Worm (Caenorhabditis elegans) whole organism, mixed stage, embryonic: ENCODE results near the gene T08A11.1.

Source experiments
- M03D4.4 ChIP-seq: sonication (generic microtip); optimal IDR thresholded peaks from 2 replicates; lab custom pipeline; 2017; ENCODE audit warnings: mild to moderate bottlenecking, missing genetic modification characterization, missing compliant biosample characterization
- blmp-1 ChIP-seq: fragments of 150-350 bp; optimal IDR thresholded peaks from 2 replicates; lab custom pipeline; 2014; ENCODE audit warnings: missing biosample characterization, missing genetic modification characterization
- ceh-83 ChIP-seq: fragments of 200-800 bp; sonication (Bioruptor generic); optimal IDR thresholded peaks from 2 replicates; lab custom pipeline; 2018; ENCODE audit warnings: mild to moderate bottlenecking, missing genetic modification characterization, missing compliant biosample characterization
- ces-1 ChIP-seq: fragments of 150-350 bp; optimal IDR thresholded peaks from 2 replicates; lab custom pipeline; 2014; ENCODE audit warnings: missing biosample characterization, missing genetic modification reagents, missing genetic modification characterization
- flh-1 ChIP-seq: fragments of 200-800 bp; sonication (Bioruptor generic); optimal IDR thresholded peaks from 2 replicates; lab custom pipeline; 2018; ENCODE audit warnings: mild to moderate bottlenecking, missing genetic modification characterization, moderate library complexity, missing compliant biosample characterization
- ham-2 ChIP-seq: fragments of 200-800 bp; sonication (Bioruptor generic); optimal IDR thresholded peaks from 2 replicates; lab custom pipeline; 2018; ENCODE audit warnings: mild to moderate bottlenecking, missing genetic modification characterization, missing compliant biosample characterization
- hlh-1 ChIP-seq: fragments of 150-350 bp; optimal IDR thresholded peaks from 2 replicates; lab custom pipeline; 2014; ENCODE audit warnings: missing biosample characterization, missing genetic modification reagents, missing genetic modification characterization
- lin-13 ChIP-seq: fragments of 150-350 bp; optimal IDR thresholded peaks from 2 replicates; lab custom pipeline; 2014; ENCODE audit warnings: missing biosample characterization, missing genetic modification characterization
- lsy-2 ChIP-seq: fragments of 150-350 bp; optimal IDR thresholded peaks from 2 replicates; lab custom pipeline; 2014; ENCODE audit warnings: missing biosample characterization, missing genetic modification characterization
- mep-1 ChIP-seq: fragments of 150-350 bp; optimal IDR thresholded peaks from 2 replicates; lab custom pipeline; 2017; ENCODE audit warnings: missing biosample characterization, missing genetic modification reagents, missing genetic modification characterization, inconsistent platforms
- nhr-2 ChIP-seq: fragments of 150-350 bp; optimal IDR thresholded peaks from 2 replicates; lab custom pipeline; 2014; ENCODE audit warnings: missing biosample characterization, missing genetic modification characterization
- nhr-237 ChIP-seq: fragments of 150-350 bp; optimal IDR thresholded peaks from 2 replicates; lab custom pipeline; 2014; ENCODE audit warnings: missing biosample characterization, missing genetic modification characterization
- sem-2 ChIP-seq: fragments of 200-800 bp; sonication (Bioruptor generic); optimal IDR thresholded peaks from 2 replicates; lab custom pipeline; 2018; ENCODE audit warnings: mild to moderate bottlenecking, missing genetic modification characterization, missing compliant biosample characterization
- sptf-1 ChIP-seq: sonication (generic microtip); optimal IDR thresholded peaks from 2 replicates; lab custom pipeline; 2017; ENCODE audit warnings: mild to moderate bottlenecking, missing genetic modification characterization, moderate library complexity, missing compliant biosample characterization
- tbx-8 ChIP-seq: fragments of 200-800 bp; sonication (Bioruptor generic); optimal IDR thresholded peaks from 2 replicates; lab custom pipeline; 2018; ENCODE audit warnings: mild to moderate bottlenecking, missing genetic modification characterization, moderate library complexity, missing compliant biosample characterization
- unc-39 ChIP-seq: fragments of 150-350 bp; optimal IDR thresholded peaks from 2 replicates; lab custom pipeline; 2014; ENCODE audit warnings: missing biosample characterization, missing genetic modification characterization
- unc-62 ChIP-seq: fragments of 150-350 bp; optimal IDR thresholded peaks from 2 replicates; lab custom pipeline; 2014; ENCODE audit warnings: missing biosample characterization, missing genetic modification reagents, missing genetic modification characterization
- zip-8 ChIP-seq: fragments of 150-350 bp; optimal IDR thresholded peaks from 2 replicates; lab custom pipeline; 2014; ENCODE audit warnings: missing biosample characterization, missing genetic modification characterization
- ztf-11 ChIP-seq: fragments of 150-350 bp; optimal IDR thresholded peaks from 2 replicates; lab custom pipeline; 2014; ENCODE audit warnings: missing biosample characterization, missing genetic modification characterization

The T08A11.1 gene

ce11 chrIII:4205751-4206327 lies 57.1 kb downstream of the T08A11.1 start, which contains the start of gene R74.8:
Gene R74.8 (plus strand): TSS chrIII:4206277.
- TF ChIP-seq unc-62 (peak; percentile 13), M03D4.4 (tag; lab: Kevin White, UChicago) (no peak)
- TF ChIP-seq, all 35 proteins: peak for 1

- no peak for TF ChIP-seq sem-2 (GFP tag; lab: Kevin White, UChicago)
- no peak for TF ChIP-seq ham-2
- no peak for TF ChIP-seq lsy-2 (tag; lab: Kevin White, UChicago)
- TF ChIP-seq mep-1 (tag; lab: Kevin White, UChicago): no peak
- TF ChIP-seq unc-62: no peak
- no peak for TF ChIP-seq ztf-11 (tag; lab: Kevin White, UChicago)
- TF ChIP-seq tbx-8 (GFP tag; lab: Kevin White, UChicago): no peak
- no peak for TF ChIP-seq hlh-1 (tag; lab: Kevin White, UChicago)
- TF ChIP-seq zip-8: no peak
- no peak for TF ChIP-seq flh-1 (GFP tag; lab: Kevin White, UChicago)
- TF ChIP-seq lin-13: no peak
- no peak for TF ChIP-seq blmp-1
Observed at ce11 chrIII:4204964-4205363, 58.0 kb downstream of the T08A11.1 start.

- TF ChIP-seq mep-1 (tag; lab: Kevin White, UChicago): no peak
- no peak for TF ChIP-seq lsy-2 (tag; lab: Kevin White, UChicago)
- TF ChIP-seq unc-39: no peak
- no peak for TF ChIP-seq nhr-237 (tag; lab: Kevin White, UChicago)
- TF ChIP-seq sptf-1 (tag; lab: Kevin White, UChicago): no peak
- TF ChIP-seq nhr-2: no peak
- no peak for TF ChIP-seq ceh-83 (GFP tag; lab: Kevin White, UChicago)
- TF ChIP-seq ces-1 (GFP tag; lab: Kevin White, UChicago): peak; percentile 14
- TF ChIP-seq, all 35 proteins: peak for 1
Observed at ce11 chrIII:4204072-4204471, 58.9 kb downstream of the T08A11.1 start, which contains the start of the genes pelo-1 and R74.7. Gene pelo-1 (minus strand): TSS chrIII:4204222. Gene R74.7 (plus strand): TSS chrIII:4204429.
